Fruit fly (Drosophila melanogaster): ENCODE results near the gene jigr1.

DNA sequence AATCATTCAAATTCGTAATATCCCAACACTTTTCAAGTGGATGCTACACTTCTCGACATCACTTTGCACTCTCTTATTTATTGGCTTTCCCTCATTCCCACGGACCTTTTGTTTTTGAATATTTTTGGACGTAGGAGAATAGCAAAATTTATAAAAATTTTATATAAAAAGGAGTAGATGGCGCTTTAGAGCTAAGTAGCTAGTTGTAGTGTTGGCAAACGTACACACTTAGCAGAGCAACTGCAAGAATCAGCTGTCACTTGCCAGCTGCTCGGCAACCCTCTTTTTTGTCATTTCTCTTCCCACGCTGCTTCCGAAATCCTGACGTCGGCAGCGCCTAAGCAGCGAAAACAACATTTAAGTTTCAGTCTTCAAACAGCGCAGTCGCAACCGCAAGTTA lies 43.5 kb upstream of the jigr1 start:
- TF ChIP-seq achi (GFP tag; optimal IDR thresholded peaks at IDR 0.05), result no peak
- no peak for TF ChIP-seq CG32006 (GFP tag; optimal IDR thresholded peaks at IDR 0.05)
- TF ChIP-seq Hr38 (GFP tag; optimal IDR thresholded peaks at IDR 0.05), result no peak
- TF ChIP-seq spab (GFP tag; optimal IDR thresholded peaks at IDR 0.05), result no peak
